In genomic region chrIV:2892787-2893485, ce11 we compare ENCODE assay signal across 4 worm cellular contexts.
TF ChIP-seq lines count a peak whose summit lies in the region.

No protein-coding gene starts in this region.

TF ChIP-seq in whole organism, L1 larva, 84 proteins besides CTCF, POLR2A, EP300 and RAD21:
- TF ChIP-seq nhr-76 (tag; optimal IDR thresholded peaks at IDR 0.05; lab: Kevin White, UChicago): no peak
- TF ChIP-seq zag-1 (tag; optimal IDR thresholded peaks at IDR 0.05; lab: Kevin White, UChicago): no peak
- peak; percentile 69 for TF ChIP-seq blmp-1 (tag; optimal IDR thresholded peaks at IDR 0.05; lab: Kevin White, UChicago)
- no peak for TF ChIP-seq egl-13 (tag; optimal IDR thresholded peaks at IDR 0.05; lab: Kevin White, UChicago)
- TF ChIP-seq nhr-84 (tag; optimal IDR thresholded peaks at IDR 0.05; lab: Kevin White, UChicago): no peak
- TF ChIP-seq skn-1 (tag; optimal IDR thresholded peaks at IDR 0.05; lab: Kevin White, UChicago): peak; percentile 1
- peak; percentile 76 for TF ChIP-seq nhr-85 (tag; lab: Kevin White, UChicago)

TF ChIP-seq in whole organism, L3 larva, 47 proteins besides CTCF, POLR2A, EP300 and RAD21:
- no peak for TF ChIP-seq sea-2 (GFP tag; optimal IDR thresholded peaks at IDR 0.05; lab: Kevin White, UChicago)
- TF ChIP-seq nhr-25 (tag; optimal IDR thresholded peaks at IDR 0.05; lab: Kevin White, UChicago): peak; percentile 10
- TF ChIP-seq elt-1 (tag; optimal IDR thresholded peaks at IDR 0.05; lab: Kevin White, UChicago): no peak
- TF ChIP-seq aly-2 (tag; optimal IDR thresholded peaks at IDR 0.05; lab: Kevin White, UChicago): no peak
- no peak for TF ChIP-seq nhr-76 (tag; optimal IDR thresholded peaks at IDR 0.05; lab: Kevin White, UChicago)
- peak; percentile 53 for TF ChIP-seq nhr-23 (tag; optimal IDR thresholded peaks at IDR 0.05; lab: Kevin White, UChicago)
- no peak for TF ChIP-seq ztf-4 (tag; optimal IDR thresholded peaks at IDR 0.05; lab: Kevin White, UChicago)
TF ChIP-seq in whole organism, L3 larva: peak in this region for 2.

TF ChIP-seq in whole organism, L4 larva, 104 proteins besides CTCF, POLR2A, EP300 and RAD21:
- TF ChIP-seq pha-4 (GFP tag; IDR thresholded peaks at IDR 0.05; lab: Robert Waterston, UW): no peak
- TF ChIP-seq pha-4 (tag; optimal IDR thresholded peaks at IDR 0.05; lab: Kevin White, UChicago): no peak
- no peak for TF ChIP-seq daf-16 (GFP tag; optimal IDR thresholded peaks at IDR 0.05; lab: Kevin White, UChicago)
- TF ChIP-seq daf-16 (tag; optimal IDR thresholded peaks at IDR 0.05; lab: Kevin White, UChicago): peak; percentile 10
- peak; percentile 5 for TF ChIP-seq mes-2 (tag; optimal IDR thresholded peaks at IDR 0.05; lab: Kevin White, UChicago; ENCODE audit: poor library complexity, severe bottlenecking)
- no peak for TF ChIP-seq egl-43 (GFP tag; IDR thresholded peaks at IDR 0.05; lab: Robert Waterston, UW)
- no peak for TF ChIP-seq R02D3.7 (tag; optimal IDR thresholded peaks at IDR 0.05; lab: Kevin White, UChicago)
- TF ChIP-seq ceh-20 (GFP tag; IDR thresholded peaks at IDR 0.05; lab: Robert Waterston, UW): no peak

TF ChIP-seq in whole organism, young adult, 124 proteins besides CTCF, POLR2A, EP300 and RAD21:
- TF ChIP-seq B0261.1 (tag; optimal IDR thresholded peaks at IDR 0.05; lab: Kevin White, UChicago) (no peak), ztf-28 (GFP tag; IDR thresholded peaks at IDR 0.05; lab: Robert Waterston, UW) (0 out of 2 replicates have a peak, but pooled peaks have one; percentile 33), F23B12.7 (tag; optimal IDR thresholded peaks at IDR 0.05; lab: Kevin White, UChicago; ENCODE audit: insufficient read depth) (no peak), cebp-1 (GFP tag; IDR thresholded peaks at IDR 0.05; lab: Robert Waterston, UW) (no peak), cebp-1 (tag; optimal IDR thresholded peaks at IDR 0.05; lab: Kevin White, UChicago) (peak; percentile 83), lin-54 (GFP tag; optimal IDR thresholded peaks at IDR 0.05; lab: Kevin White, UChicago) (no peak), ztf-26 (tag; optimal IDR thresholded peaks at IDR 0.05; lab: Kevin White, UChicago) (no peak), let-607 (tag; optimal IDR thresholded peaks at IDR 0.05; lab: Kevin White, UChicago) (peak; percentile 83 to 84), egrh-3 (GFP tag; IDR thresholded peaks at IDR 0.05; lab: Robert Waterston, UW) (no peak), ztf-6 (GFP tag; IDR thresholded peaks at IDR 0.05; lab: Robert Waterston, UW) (no peak), lir-1 (GFP tag; conservative IDR thresholded peaks at IDR 0.05; lab: Robert Waterston, UW) (no peak), efl-1 (GFP tag; optimal IDR thresholded peaks at IDR 0.05; lab: Kevin White, UChicago) (peak; percentile 3), C06A6.2 (GFP tag; conservative IDR thresholded peaks at IDR 0.05; lab: Robert Waterston, UW) (no peak), nhr-27 (tag; optimal IDR thresholded peaks at IDR 0.05; lab: Kevin White, UChicago) (no peak), B0035.1 (tag; optimal IDR thresholded peaks at IDR 0.05; lab: Kevin White, UChicago) (no peak), nfya-2 (GFP tag; IDR thresholded peaks at IDR 0.05; lab: Robert Waterston, UW) (no peak), hsf-1 (GFP tag; IDR thresholded peaks at IDR 0.05; lab: Robert Waterston, UW) (no peak), mxl-1 (tag; optimal IDR thresholded peaks at IDR 0.05; lab: Kevin White, UChicago) (no peak), D2030.7 (GFP tag; IDR thresholded peaks at IDR 0.05; lab: Robert Waterston, UW) (peak; percentile 56), repo-1 (tag; optimal IDR thresholded peaks at IDR 0.05; lab: Kevin White, UChicago) (no peak), cebp-2 (GFP tag; IDR thresholded peaks at IDR 0.05; lab: Robert Waterston, UW) (no peak), madf-6 (GFP tag; IDR thresholded peaks at IDR 0.05; lab: Robert Waterston, UW) (peak; percentile 72), F33H1.4 (GFP tag; IDR thresholded peaks at IDR 0.05; lab: Robert Waterston, UW) (peak; percentile 87), xnd-1 (tag; optimal IDR thresholded peaks at IDR 0.05; lab: Kevin White, UChicago) (peak; percentile 40), chd-7 (tag; optimal IDR thresholded peaks at IDR 0.05; lab: Kevin White, UChicago) (no peak), lsl-1 (GFP tag; optimal IDR thresholded peaks at IDR 0.05; lab: Kevin White, UChicago) (peak; percentile 77), mcd-1 (GFP tag; IDR thresholded peaks at IDR 0.05; lab: Robert Waterston, UW) (no peak), dpff-1 (tag; optimal IDR thresholded peaks at IDR 0.05; lab: Kevin White, UChicago) (no peak), F57C9.4 (tag; optimal IDR thresholded peaks at IDR 0.05; lab: Kevin White, UChicago) (no peak), snpc-1.1 (tag; optimal IDR thresholded peaks at IDR 0.05; lab: Kevin White, UChicago; ENCODE audit: insufficient read depth) (no peak), F49E8.2 (tag; optimal IDR thresholded peaks at IDR 0.05; lab: Kevin White, UChicago; ENCODE audit: insufficient read depth) (peak; percentile 28), B0019.2 (GFP tag; conservative IDR thresholded peaks at IDR 0.05; lab: Robert Waterston, UW) (no peak)
TF ChIP-seq in whole organism, young adult: peak in this region for 10.
